Fruit fly (Drosophila melanogaster): ENCODE data around the gene CG4168.

Gene CG4168

DNA sequence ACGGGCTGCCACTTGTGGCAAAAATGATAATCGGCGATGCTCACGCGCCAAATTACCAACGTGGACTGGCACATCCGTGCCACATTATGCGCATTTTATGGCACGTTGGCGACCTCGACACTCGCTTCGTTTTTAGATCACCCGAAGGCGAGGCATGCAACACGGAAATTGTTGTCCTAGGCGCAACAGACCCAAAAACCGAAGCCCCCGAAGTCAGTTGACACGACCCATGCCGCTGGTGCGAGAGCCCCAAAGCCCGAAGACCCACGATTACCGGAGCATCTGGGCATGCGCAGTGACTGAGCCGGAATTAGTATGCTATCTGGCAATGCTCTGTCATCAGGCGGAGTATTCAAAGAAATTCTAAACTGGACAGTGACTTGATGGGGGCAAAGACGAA, at the start of gene CG4168:
TSS of gene CG4168 (minus strand) at position 51 of the 400 bp plus-strand sequence.
- TF ChIP-seq foxo (GFP tag; optimal IDR thresholded peaks at IDR 0.05) (no peak), h (GFP tag; optimal IDR thresholded peaks at IDR 0.05) (no peak), Jra (GFP tag; optimal IDR thresholded peaks at IDR 0.05) (no peak), sage (GFP tag; optimal IDR thresholded peaks at IDR 0.05) (no peak), Myc (optimal IDR thresholded peaks at IDR 0.05) (no peak)

DNA sequence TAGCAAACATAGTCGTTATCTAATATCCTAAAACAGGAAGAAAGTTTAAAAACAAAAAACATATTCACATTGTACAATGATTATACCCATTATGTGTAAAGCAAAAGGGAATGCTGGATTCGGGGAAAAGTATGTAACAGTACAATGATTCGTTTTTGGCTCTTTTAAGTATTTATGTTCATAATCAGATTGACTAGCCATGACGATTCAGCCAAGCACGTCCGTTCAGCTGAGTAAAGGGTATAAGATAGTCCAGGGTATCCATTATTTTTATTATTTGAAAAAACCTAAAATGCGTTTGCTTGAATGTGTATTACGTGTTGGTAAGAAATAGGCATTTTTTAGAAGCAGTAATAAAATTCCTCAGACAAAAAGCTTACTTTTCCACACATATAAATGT, 49.4 kb upstream of the CG4168 start:
- TF ChIP-seq sv (GFP tag; optimal IDR thresholded peaks at IDR 0.05): no peak
- TF ChIP-seq Sp1 (GFP tag; optimal IDR thresholded peaks at IDR 0.05): no peak
- TF ChIP-seq sage (GFP tag; optimal IDR thresholded peaks at IDR 0.05): no peak
- TF ChIP-seq fru (GFP tag; optimal IDR thresholded peaks at IDR 0.05): no peak
- TF ChIP-seq Myc (optimal IDR thresholded peaks at IDR 0.05): no peak
- TF ChIP-seq GATAd (GFP tag; optimal IDR thresholded peaks at IDR 0.05): no peak
- TF ChIP-seq CG32264 (GFP tag; optimal IDR thresholded peaks at IDR 0.05): no peak
- no peak for TF ChIP-seq br (GFP tag; optimal IDR thresholded peaks at IDR 0.05)
- TF ChIP-seq h (GFP tag; optimal IDR thresholded peaks at IDR 0.05): no peak
- TF ChIP-seq dmrt93B (GFP tag; optimal IDR thresholded peaks at IDR 0.05): no peak
- no peak for TF ChIP-seq dsf (GFP tag; optimal IDR thresholded peaks at IDR 0.05; ENCODE audit: borderline replicate concordance)
- no peak for TF ChIP-seq HLH106 (tag; optimal IDR thresholded peaks at IDR 0.05)
- TF ChIP-seq Vsx2 (GFP tag; optimal IDR thresholded peaks at IDR 0.05; ENCODE audit: partially characterized antibody): no peak
- no peak for TF ChIP-seq Abd-B (GFP tag; optimal IDR thresholded peaks at IDR 0.05)
- no peak for TF ChIP-seq Dif (GFP tag; optimal IDR thresholded peaks at IDR 0.05; ENCODE audit: partially characterized antibody)
- no peak for TF ChIP-seq Hnf4 (GFP tag; optimal IDR thresholded peaks at IDR 0.05)
- TF ChIP-seq pan (optimal IDR thresholded peaks at IDR 0.05): no peak
- TF ChIP-seq CG9705 (GFP tag; optimal IDR thresholded peaks at IDR 0.05): no peak
- no peak for TF ChIP-seq brk (GFP tag; optimal IDR thresholded peaks at IDR 0.05)
- no peak for TF ChIP-seq tai (GFP tag; optimal IDR thresholded peaks at IDR 0.05)

DNA sequence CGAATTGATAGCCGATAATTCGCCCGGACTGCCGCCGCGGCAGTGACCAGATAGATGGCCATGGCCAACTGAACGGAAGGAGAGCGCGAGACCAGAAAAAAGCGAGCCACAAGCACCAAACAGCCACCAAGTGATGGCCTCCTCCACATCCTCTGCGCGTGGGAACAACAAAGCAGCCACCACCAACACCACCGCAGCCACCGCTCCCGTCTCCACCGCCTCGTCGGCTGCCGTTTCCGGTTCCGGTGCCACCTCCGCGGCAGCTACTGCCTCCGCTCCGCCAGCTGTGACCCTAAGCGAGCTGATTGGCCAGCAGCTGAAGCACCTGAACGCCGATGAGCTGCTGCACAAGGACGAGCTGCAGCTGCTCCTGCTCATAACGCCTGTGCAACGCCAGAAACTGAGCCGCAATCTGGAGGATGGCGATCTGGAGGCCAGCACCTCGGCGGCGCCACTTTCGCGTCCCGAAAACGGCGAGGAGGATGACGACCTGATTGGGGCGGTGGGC, 48.8 kb upstream of the CG4168 start:
- TF ChIP-seq foxo (GFP tag; optimal IDR thresholded peaks at IDR 0.05): no peak
- TF ChIP-seq psq (GFP tag; optimal IDR thresholded peaks at IDR 0.05): no peak
- TF ChIP-seq HLH106 (tag; optimal IDR thresholded peaks at IDR 0.05): no peak

DNA sequence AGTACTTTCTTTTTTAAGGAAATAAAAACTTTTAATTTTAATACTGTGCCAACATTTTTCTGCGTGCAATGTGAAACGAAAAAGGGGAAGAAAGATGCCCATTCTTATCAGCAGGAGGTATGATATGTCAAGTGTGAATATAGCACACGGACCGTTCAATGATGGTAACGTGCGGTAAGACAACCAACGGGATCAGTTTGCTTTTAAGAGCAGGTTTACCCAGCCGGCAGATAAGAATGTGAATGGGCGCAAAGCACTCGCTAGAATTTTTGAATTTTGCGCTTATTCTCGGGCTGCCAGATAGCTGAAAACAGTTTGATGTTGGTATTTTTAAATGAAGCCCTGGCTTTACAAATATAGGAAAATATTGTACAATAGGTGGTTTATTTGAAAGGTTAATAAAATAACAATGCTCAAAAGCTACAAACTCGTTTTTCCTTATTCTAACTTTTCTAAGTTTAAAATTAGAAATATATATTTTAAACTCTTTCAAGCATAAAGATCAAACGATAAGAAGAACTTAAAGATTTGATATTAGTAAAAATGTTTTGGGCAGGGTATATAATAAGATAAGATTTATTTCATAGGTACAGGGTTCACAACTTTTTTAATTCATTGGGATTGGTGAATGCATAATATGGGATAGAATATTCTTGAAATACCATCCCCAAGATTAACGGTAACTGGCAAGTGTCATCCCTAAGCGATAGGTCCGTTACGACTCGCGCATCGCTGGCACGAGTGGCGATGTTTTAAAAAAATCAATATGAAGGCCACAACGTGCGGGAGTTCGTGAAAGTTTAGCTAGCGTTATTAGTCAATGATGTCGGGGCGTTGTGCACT, 48.1 kb upstream of the CG4168 start, which contains the start of gene dao:
TSS of gene dao (plus strand) at position 717 of the 843 bp plus-strand sequence.
- no peak for TF ChIP-seq lola (GFP tag; optimal IDR thresholded peaks at IDR 0.05)
- peak in 1 of 2 experiments; percentile 16 for TF ChIP-seq foxo (GFP tag; optimal IDR thresholded peaks at IDR 0.05)
- TF ChIP-seq woc (GFP tag; optimal IDR thresholded peaks at IDR 0.05): no peak
- no peak for TF ChIP-seq Dif (GFP tag; optimal IDR thresholded peaks at IDR 0.05; ENCODE audit: partially characterized antibody)
- TF ChIP-seq Abd-B (GFP tag; optimal IDR thresholded peaks at IDR 0.05): no peak
- TF ChIP-seq fru (GFP tag; optimal IDR thresholded peaks at IDR 0.05): no peak
- TF ChIP-seq tai (GFP tag; optimal IDR thresholded peaks at IDR 0.05): no peak
- no peak for TF ChIP-seq usp (GFP tag; optimal IDR thresholded peaks at IDR 0.05)
- TF ChIP-seq br (GFP tag; optimal IDR thresholded peaks at IDR 0.05): no peak
- TF ChIP-seq sv (GFP tag; optimal IDR thresholded peaks at IDR 0.05): peak; percentile 31
- TF ChIP-seq HLH106 (tag; optimal IDR thresholded peaks at IDR 0.05): peak; percentile 6
- no peak for TF ChIP-seq brk (GFP tag; optimal IDR thresholded peaks at IDR 0.05)
- TF ChIP-seq OdsH (GFP tag; optimal IDR thresholded peaks at IDR 0.05): no peak
- peak; percentile 1 for TF ChIP-seq h (GFP tag; optimal IDR thresholded peaks at IDR 0.05)

- TF ChIP-seq jim (GFP tag; optimal IDR thresholded peaks at IDR 0.05) (no peak), brk (GFP tag; optimal IDR thresholded peaks at IDR 0.05) (no peak), N (GFP tag; optimal IDR thresholded peaks at IDR 0.05) (no peak), Dif (GFP tag; optimal IDR thresholded peaks at IDR 0.05; ENCODE audit: partially characterized antibody) (no peak), Abd-B (GFP tag; optimal IDR thresholded peaks at IDR 0.05) (no peak), Myc (optimal IDR thresholded peaks at IDR 0.05) (no peak), ey (GFP tag; optimal IDR thresholded peaks at IDR 0.05) (no peak), CG9705 (GFP tag; optimal IDR thresholded peaks at IDR 0.05) (no peak), Rel (GFP tag; optimal IDR thresholded peaks at IDR 0.05) (no peak), Rel (tag; optimal IDR thresholded peaks at IDR 0.05) (no peak), Hr78 (GFP tag; optimal IDR thresholded peaks at IDR 0.05) (no peak), pan (optimal IDR thresholded peaks at IDR 0.05) (no peak), dsf (GFP tag; optimal IDR thresholded peaks at IDR 0.05; ENCODE audit: borderline replicate concordance) (no peak), sage (GFP tag; optimal IDR thresholded peaks at IDR 0.05) (no peak), Dfd (GFP tag; optimal IDR thresholded peaks at IDR 0.05) (no peak), GATAd (GFP tag; optimal IDR thresholded peaks at IDR 0.05) (no peak), Vsx2 (GFP tag; optimal IDR thresholded peaks at IDR 0.05; ENCODE audit: partially characterized antibody) (no peak), br (GFP tag; optimal IDR thresholded peaks at IDR 0.05) (no peak), sv (GFP tag; optimal IDR thresholded peaks at IDR 0.05) (no peak), usp (GFP tag; optimal IDR thresholded peaks at IDR 0.05) (no peak), Mio (GFP tag; optimal IDR thresholded peaks at IDR 0.05) (no peak)
Observed at dm6 chr2L:15247614-15248013, 47.4 kb upstream of the CG4168 start, which contains the start of gene ZnT35C. TSS of gene ZnT35C (minus strand) at chr2L:15247714.

Data from whole organism, wandering third instar larva.